Fruit fly (Drosophila melanogaster): ENCODE data around the gene Gyf.

The Gyf gene

dm6 chr4:829783-830182 lies 37.0 kb downstream of the Gyf start (continued):
- TF ChIP-seq Hr4 (GFP tag; optimal IDR thresholded peaks at IDR 0.05): no peak
- TF ChIP-seq cyc (GFP tag; optimal IDR thresholded peaks at IDR 0.05): no peak
- TF ChIP-seq CG1621 (tag; optimal IDR thresholded peaks at IDR 0.05): no peak
- peak; percentile 73 for TF ChIP-seq Ets96B (tag; optimal IDR thresholded peaks at IDR 0.05)
- peak; percentile 77 for TF ChIP-seq net (GFP tag; optimal IDR thresholded peaks at IDR 0.05)
- TF ChIP-seq OdsH (GFP tag; optimal IDR thresholded peaks at IDR 0.05): peak; percentile 42
- no peak for TF ChIP-seq fkh (GFP tag; optimal IDR thresholded peaks at IDR 0.05)

- TF ChIP-seq Blimp-1 (GFP tag; optimal IDR thresholded peaks at IDR 0.05) (no peak), CG11294 (GFP tag; IDR thresholded peaks at IDR 0.05) (no peak), CG6854 (GFP tag; optimal IDR thresholded peaks at IDR 0.05) (no peak), net (GFP tag; optimal IDR thresholded peaks at IDR 0.05) (no peak)
Measured at dm6 chr4:824043-824442, 42.8 kb downstream of the Gyf start.

DNA sequence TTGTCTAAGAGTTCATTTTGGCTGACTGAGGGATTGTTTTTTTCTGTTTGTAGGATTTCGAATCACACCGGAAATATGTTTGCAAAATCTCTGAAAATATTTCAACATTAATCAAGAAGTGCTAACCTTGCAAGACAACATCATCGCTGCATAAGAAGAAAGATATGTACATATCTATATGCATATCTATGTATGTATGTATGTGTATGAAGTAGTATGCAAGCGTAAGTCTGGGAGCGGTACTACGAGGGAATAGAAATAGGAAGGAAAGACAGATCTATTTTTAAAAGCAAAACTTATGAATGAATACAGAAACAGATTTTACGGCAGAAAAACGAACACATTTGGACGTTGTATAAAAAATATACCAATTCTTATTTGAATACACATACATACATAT lies 49.0 kb downstream of the Gyf start:
- TF ChIP-seq Met (GFP tag; optimal IDR thresholded peaks at IDR 0.05) (no peak), CG6163 (GFP tag; IDR thresholded peaks at IDR 0.05) (no peak), Smox (GFP tag; optimal IDR thresholded peaks at IDR 0.05) (no peak), Blimp-1 (GFP tag; optimal IDR thresholded peaks at IDR 0.05) (no peak), salr (GFP tag; optimal IDR thresholded peaks at IDR 0.05) (no peak)

dm6 chr4:816500-816899 lies 50.3 kb downstream of the Gyf start:
- TF ChIP-seq fd85E (GFP tag; optimal IDR thresholded peaks at IDR 0.05) (no peak), esn (GFP tag; optimal IDR thresholded peaks at IDR 0.05) (no peak), Sox102F (GFP tag; optimal IDR thresholded peaks at IDR 0.05) (no peak), Ets96B (tag; optimal IDR thresholded peaks at IDR 0.05) (no peak)

DNA sequence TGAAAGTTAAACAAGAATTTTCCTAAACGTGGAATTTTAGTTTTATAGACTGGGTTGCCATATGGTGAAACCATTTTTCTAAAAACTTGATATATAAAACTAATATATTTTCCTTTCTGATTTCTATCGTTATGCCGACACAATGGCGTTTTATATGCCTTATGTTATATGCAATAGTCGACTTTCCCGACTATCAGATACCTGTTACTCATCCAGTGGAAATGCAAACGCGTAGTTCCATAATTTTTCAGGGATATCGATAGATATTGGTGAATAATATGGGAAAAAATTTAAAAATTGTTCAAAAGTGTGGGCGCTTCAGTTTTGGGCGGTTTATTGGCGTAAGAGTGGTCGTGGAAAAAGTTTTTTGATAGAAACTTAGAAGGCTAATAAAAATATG lies 56.0 kb downstream of the Gyf start:
- TF ChIP-seq CG32006 (GFP tag; optimal IDR thresholded peaks at IDR 0.05) (no peak), fd85E (GFP tag; optimal IDR thresholded peaks at IDR 0.05) (no peak), Hr38 (GFP tag; optimal IDR thresholded peaks at IDR 0.05) (no peak), Eip78C (GFP tag) (no peak), CG11294 (GFP tag; IDR thresholded peaks at IDR 0.05) (no peak), CG6792 (GFP tag; optimal IDR thresholded peaks at IDR 0.05) (no peak), CG10631 (GFP tag; optimal IDR thresholded peaks at IDR 0.05) (no peak), CG10669 (GFP tag; optimal IDR thresholded peaks at IDR 0.05) (no peak), Sox102F (GFP tag; optimal IDR thresholded peaks at IDR 0.05) (no peak), CG11902 (GFP tag; optimal IDR thresholded peaks at IDR 0.05) (no peak), CG8632 (GFP tag; optimal IDR thresholded peaks at IDR 0.05) (no peak), pdm3 (GFP tag; optimal IDR thresholded peaks at IDR 0.05) (no peak), Gug (GFP tag; IDR thresholded peaks at IDR 0.05) (no peak), CG3032 (tag; optimal IDR thresholded peaks at IDR 0.05) (no peak), Sox14 (GFP tag; optimal IDR thresholded peaks at IDR 0.05) (no peak), CG9139 (GFP tag; optimal IDR thresholded peaks at IDR 0.05) (no peak), Blimp-1 (GFP tag; optimal IDR thresholded peaks at IDR 0.05) (no peak), CG6276 (GFP tag; optimal IDR thresholded peaks at IDR 0.05) (no peak), achi (GFP tag; optimal IDR thresholded peaks at IDR 0.05) (no peak), dac (GFP tag; optimal IDR thresholded peaks at IDR 0.05) (no peak)

All from whole organism, prepupa.